Fruit fly (Drosophila melanogaster): ENCODE results near the gene Atg16.

- TF ChIP-seq CG4496 (GFP tag; IDR thresholded peaks at IDR 0.05) (peak; percentile 54; the same call in 2 of the 3 replicates), CG17806 (tag; optimal IDR thresholded peaks at IDR 0.05) (peak; percentile 64), CG34367 (tag; optimal IDR thresholded peaks at IDR 0.05) (peak; percentile 29), CG14655 (GFP tag; optimal IDR thresholded peaks at IDR 0.05) (no peak), EcR (GFP tag; optimal IDR thresholded peaks at IDR 0.05) (no peak), CG13204 (GFP tag; optimal IDR thresholded peaks at IDR 0.05) (no peak), CG8301 (tag; optimal IDR thresholded peaks at IDR 0.05) (peak; percentile 48), Ets98B (GFP tag; IDR thresholded peaks at IDR 0.05) (no peak), CG32121 (GFP tag; IDR thresholded peaks at IDR 0.05) (peak; percentile 29; the same call in 1 of the 2 replicates), rn (GFP tag; IDR thresholded peaks at IDR 0.05) (no peak), CG15710 (tag; optimal IDR thresholded peaks at IDR 0.05) (peak; percentile 27), Snoo (tag; optimal IDR thresholded peaks at IDR 0.05) (peak; percentile 74)
Measured at dm6 chr3R:29861432-29862249, 26.7 kb upstream of the Atg16 start, which contains the start of the genes CG15514 and RpS8.

All from whole organism, pupa.